Worm (Caenorhabditis elegans) whole organism, L2 larva: ENCODE measurements around the gene ZC196.8.

Experiments used
- F13H6.1 ChIP-seq: sonication (generic microtip); optimal IDR thresholded peaks from 2 replicates; lab custom pipeline; 2016; ENCODE audit warnings: missing genetic modification characterization, missing compliant biosample characterization
- Y55F3AM.14 ChIP-seq: fragments of 200-800 bp; sonication (Bioruptor generic); optimal IDR thresholded peaks from 2 replicates; lab custom pipeline; 2018; ENCODE audit warnings: mild to moderate bottlenecking, missing genetic modification characterization, missing compliant biosample characterization
- ZK546.5 ChIP-seq: sonication (generic microtip); optimal IDR thresholded peaks from 2 replicates; lab custom pipeline; 2017; ENCODE audit warnings: missing biosample characterization, missing genetic modification characterization
- alr-1 ChIP-seq: fragments of 150-350 bp; optimal IDR thresholded peaks from 2 replicates; lab custom pipeline; 2014; ENCODE audit warnings: missing biosample characterization, missing genetic modification characterization
- aly-2 ChIP-seq: fragments of 150-350 bp; optimal IDR thresholded peaks from 2 replicates; lab custom pipeline; 2014; ENCODE audit warnings: missing biosample characterization, missing genetic modification characterization
- ama-1 ChIP-seq: fragments of 150-350 bp; optimal IDR thresholded peaks from 2 replicates; lab custom pipeline; 2018; ENCODE audit warnings: inconsistent platforms
- blmp-1 ChIP-seq: sonication (generic microtip); optimal IDR thresholded peaks from 2 replicates; lab custom pipeline; 2017; ENCODE audit warnings: missing genetic modification characterization, mild to moderate bottlenecking, missing compliant biosample characterization, antibody characterized with exemption, moderate library complexity; ENCODE audit not compliant: insufficient read depth
- ceh-82 ChIP-seq: fragments of 150-350 bp; optimal IDR thresholded peaks from 2 replicates; lab custom pipeline; 2014; ENCODE audit warnings: missing biosample characterization, missing genetic modification characterization
- dmd-4 ChIP-seq: sonication (generic microtip); optimal IDR thresholded peaks from 2 replicates; lab custom pipeline; 2017; ENCODE audit warnings: missing biosample characterization, missing genetic modification characterization
- egl-27 ChIP-seq: sonication (generic microtip); optimal IDR thresholded peaks from 3 replicates; lab custom pipeline; 2017; ENCODE audit warnings: missing biosample characterization, missing genetic modification reagents, missing genetic modification characterization
- elt-1 ChIP-seq: fragments of 150-350 bp; optimal IDR thresholded peaks from 2 replicates; lab custom pipeline; 2014; ENCODE audit warnings: missing biosample characterization, missing genetic modification characterization
- elt-3 ChIP-seq: sonication (generic microtip); optimal IDR thresholded peaks from 2 replicates; lab custom pipeline; 2017; ENCODE audit warnings: missing biosample characterization, missing genetic modification characterization
- gmeb-1 ChIP-seq: fragments of 150-350 bp; optimal IDR thresholded peaks from 2 replicates; lab custom pipeline; 2014; ENCODE audit warnings: missing biosample characterization, missing genetic modification characterization
- lin-11 ChIP-seq: fragments of 150-350 bp; sonication (generic microtip); optimal IDR thresholded peaks from 2 replicates; lab custom pipeline; 2014; ENCODE audit warnings: missing biosample characterization, missing genetic modification characterization, inconsistent platforms, mixed read lengths
- lin-13 ChIP-seq: fragments of 150-350 bp; optimal IDR thresholded peaks from 2 replicates; lab custom pipeline; 2014; ENCODE audit warnings: missing biosample characterization, missing genetic modification reagents, missing genetic modification characterization
- lin-39 ChIP-seq: fragments of 150-350 bp; optimal IDR thresholded peaks from 2 replicates; lab custom pipeline; 2014; ENCODE audit warnings: missing biosample characterization, missing genetic modification reagents, missing genetic modification characterization
- mab-5 ChIP-seq: fragments of 150-350 bp; optimal IDR thresholded peaks from 2 replicates; lab custom pipeline; 2014; ENCODE audit warnings: missing biosample characterization, missing genetic modification characterization
- mbf-1 ChIP-seq: sonication (generic microtip); optimal IDR thresholded peaks from 2 replicates; lab custom pipeline; 2017; ENCODE audit warnings: missing biosample characterization, missing genetic modification characterization
- mdl-1 ChIP-seq, 2 experiments: fragments of 150-350 bp in 1 of 2; sonication (generic microtip) in 1 of 2; optimal IDR thresholded peaks; 2 replicates each; lab custom pipeline; 2017; ENCODE audit warnings: missing biosample characterization in 2 of 2, missing genetic modification characterization in 2 of 2
- nhr-10 ChIP-seq: sonication (generic microtip); optimal IDR thresholded peaks from 2 replicates; lab custom pipeline; 2017; ENCODE audit warnings: missing biosample characterization, missing genetic modification characterization
- nhr-11 ChIP-seq: fragments of 150-350 bp; optimal IDR thresholded peaks from 2 replicates; lab custom pipeline; 2014; ENCODE audit warnings: missing biosample characterization, missing genetic modification characterization
- nhr-12 ChIP-seq: fragments of 150-350 bp; optimal IDR thresholded peaks from 2 replicates; lab custom pipeline; 2014; ENCODE audit warnings: missing biosample characterization, missing genetic modification characterization
- nhr-129 ChIP-seq: fragments of 150-350 bp; optimal IDR thresholded peaks from 2 replicates; lab custom pipeline; 2014; ENCODE audit warnings: missing biosample characterization, missing genetic modification characterization
- nhr-23 ChIP-seq: fragments of 150-350 bp; optimal IDR thresholded peaks from 2 replicates; lab custom pipeline; 2014; ENCODE audit warnings: missing biosample characterization, missing genetic modification reagents, missing genetic modification characterization
- nhr-237 ChIP-seq: fragments of 150-350 bp; optimal IDR thresholded peaks from 2 replicates; lab custom pipeline; 2014; ENCODE audit warnings: missing biosample characterization, missing genetic modification characterization
- nhr-25 ChIP-seq: fragments of 150-350 bp; sonication (generic microtip); optimal IDR thresholded peaks from 3 replicates; lab custom pipeline; 2014; ENCODE audit warnings: missing biosample characterization, missing genetic modification characterization
- nhr-6 ChIP-seq: fragments of 150-350 bp; optimal IDR thresholded peaks from 2 replicates; lab custom pipeline; 2014; ENCODE audit warnings: missing biosample characterization, missing genetic modification characterization
- sem-4 ChIP-seq: fragments of 150-350 bp; optimal IDR thresholded peaks from 2 replicates; lab custom pipeline; 2014; ENCODE audit warnings: missing biosample characterization, missing genetic modification reagents, missing genetic modification characterization
- skn-1 ChIP-seq: sonication (generic microtip); optimal IDR thresholded peaks from 2 replicates; lab custom pipeline; 2017; ENCODE audit warnings: missing biosample characterization, missing genetic modification characterization
- sma-3 ChIP-seq: sonication (generic microtip); optimal IDR thresholded peaks from 2 replicates; lab custom pipeline; 2016; ENCODE audit warnings: missing genetic modification reagents, missing genetic modification characterization, missing compliant biosample characterization
- snpc-4 ChIP-seq: fragments of 150-350 bp; optimal IDR thresholded peaks from 2 replicates; lab custom pipeline; 2014; ENCODE audit warnings: missing biosample characterization, missing genetic modification characterization
- unc-39 ChIP-seq: fragments of 150-350 bp; optimal IDR thresholded peaks from 2 replicates; lab custom pipeline; 2014; ENCODE audit warnings: missing biosample characterization, missing genetic modification characterization
- unc-55 ChIP-seq: fragments of 150-350 bp; sonication (generic microtip); optimal IDR thresholded peaks from 3 replicates; lab custom pipeline; 2014; ENCODE audit warnings: missing biosample characterization, missing genetic modification reagents, missing genetic modification characterization
- unc-62 ChIP-seq: fragments of 150-350 bp; optimal IDR thresholded peaks from 2 replicates; lab custom pipeline; 2014; ENCODE audit warnings: missing biosample characterization, missing genetic modification reagents, missing genetic modification characterization
- zag-1 ChIP-seq: fragments of 150-350 bp; optimal IDR thresholded peaks from 2 replicates; lab custom pipeline; 2014; ENCODE audit warnings: missing biosample characterization, missing genetic modification characterization
- ztf-1 ChIP-seq: fragments of 200-800 bp; sonication (Bioruptor generic); conservative IDR thresholded peaks from 2 replicates; pipeline ENCODE4 v1.3.6; 2022; ENCODE audit warnings: missing genetic modification characterization, missing compliant biosample characterization
- ztf-11 ChIP-seq: sonication (generic microtip); optimal IDR thresholded peaks from 2 replicates; lab custom pipeline; 2017; ENCODE audit warnings: missing biosample characterization, missing genetic modification characterization
- ztf-4 ChIP-seq: fragments of 150-350 bp; optimal IDR thresholded peaks from 2 replicates; lab custom pipeline; 2014; ENCODE audit warnings: missing biosample characterization, missing genetic modification characterization

Gene ZC196.8

DNA sequence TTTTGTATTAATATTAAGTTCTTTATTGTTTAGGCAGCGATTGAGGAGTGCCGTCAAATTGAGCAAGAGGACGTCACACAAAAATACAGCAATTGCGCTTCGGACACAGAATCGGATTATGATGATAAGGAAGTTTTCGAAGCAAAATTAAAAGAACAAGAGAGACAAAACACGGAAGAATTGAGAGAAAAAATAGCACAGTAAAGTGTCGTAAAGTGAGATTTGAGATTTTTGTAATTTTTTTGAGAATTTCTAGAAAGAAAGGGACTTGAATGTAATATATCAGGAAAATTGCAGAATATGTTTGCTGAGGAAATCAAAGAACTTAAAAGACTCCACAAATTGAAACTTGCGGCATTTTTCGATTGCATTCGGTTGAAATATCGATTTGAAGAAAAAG, 32.6 kb upstream of the ZC196.8 start, which contains the start of gene B0507.4:
TSS of gene B0507.4 (plus strand) at position 301 of the 400 bp plus-strand sequence.
- TF ChIP-seq elt-1, result no peak
- TF ChIP-seq nhr-10 (tag; lab: Kevin White, UChicago), result no peak
- no peak for TF ChIP-seq ztf-4 (tag; lab: Kevin White, UChicago)
- TF ChIP-seq lin-39 (tag; lab: Kevin White, UChicago), result no peak
- no peak for TF ChIP-seq nhr-6 (tag; lab: Kevin White, UChicago)
- TF ChIP-seq nhr-23 (tag; lab: Kevin White, UChicago), result no peak
- no peak for TF ChIP-seq nhr-237 (tag; lab: Kevin White, UChicago)
- no peak for TF ChIP-seq ama-1
- no peak for TF ChIP-seq sma-3 (GFP tag; lab: Kevin White, UChicago)
- no peak for TF ChIP-seq ceh-82 (tag; lab: Kevin White, UChicago)
- TF ChIP-seq unc-39 (tag; lab: Kevin White, UChicago), result no peak
- TF ChIP-seq lin-13 (GFP tag; lab: Kevin White, UChicago), result no peak
- no peak for TF ChIP-seq snpc-4 (tag; lab: Kevin White, UChicago)
- TF ChIP-seq aly-2 (tag; lab: Kevin White, UChicago), result no peak
- TF ChIP-seq lin-11, result no peak
- TF ChIP-seq gmeb-1 (tag; lab: Kevin White, UChicago), result no peak
- TF ChIP-seq mab-5 (tag; lab: Kevin White, UChicago), result no peak
- no peak for TF ChIP-seq nhr-12
- TF ChIP-seq sem-4 (tag; lab: Kevin White, UChicago), result no peak

DNA sequence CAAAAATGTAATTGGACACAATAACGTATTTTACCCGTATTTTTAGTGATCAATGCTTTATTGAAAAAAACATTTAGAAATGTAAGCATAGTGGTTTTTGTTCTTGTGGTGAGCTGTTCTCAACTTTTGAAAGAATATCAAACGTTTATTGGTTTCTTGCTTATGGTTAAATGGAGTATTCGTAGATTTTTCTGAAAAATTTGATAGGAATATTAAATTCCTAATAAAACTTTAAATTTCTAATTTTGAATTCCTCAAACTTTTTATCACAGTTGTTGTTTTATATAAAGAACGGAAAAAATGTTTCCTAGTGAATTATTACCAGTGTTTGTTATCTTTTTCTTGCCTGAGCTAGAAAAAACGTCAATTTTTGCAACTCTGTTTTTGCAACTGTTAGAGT, 31.3 kb upstream of the ZC196.8 start, which contains the start of gene B0507.5:
TSS of gene B0507.5 (plus strand) at position 301 of the 400 bp plus-strand sequence.
- TF ChIP-seq elt-1 (no peak), elt-3 (tag; lab: Kevin White, UChicago) (no peak), ZK546.5 (tag; lab: Kevin White, UChicago) (no peak), skn-1 (tag; lab: Kevin White, UChicago) (no peak), unc-39 (tag; lab: Kevin White, UChicago) (no peak), ztf-1 (GFP tag; lab: Robert Waterston, UW) (no peak), lin-39 (tag; lab: Kevin White, UChicago) (no peak), nhr-237 (tag; lab: Kevin White, UChicago) (no peak)
- TF ChIP-seq, all 48 proteins: peak for 0

DNA sequence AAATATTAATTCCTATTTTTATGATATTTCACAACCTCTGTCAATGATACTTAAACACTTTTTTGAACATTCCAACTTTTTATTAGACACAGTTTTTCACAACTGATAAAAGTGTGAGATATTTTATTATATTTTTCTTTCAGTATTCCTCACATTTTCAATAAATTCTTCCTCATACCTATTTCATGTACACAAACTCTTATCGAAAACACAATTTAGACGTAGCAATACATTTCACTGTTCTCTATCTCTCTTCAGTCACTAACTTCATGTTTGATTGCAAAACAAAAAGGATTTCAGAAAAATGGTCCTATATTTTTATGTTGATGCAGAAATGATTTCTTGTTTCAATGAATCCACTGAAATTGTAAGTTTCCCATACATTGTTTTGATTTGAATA, 23.8 kb upstream of the ZC196.8 start, which contains the start of gene B0507.6:
TSS of gene B0507.6 (plus strand) at position 301 of the 400 bp plus-strand sequence.
- TF ChIP-seq zag-1 (tag; lab: Kevin White, UChicago), result no peak

ce11 chrV:8739136-8739535, 17.1 kb upstream of the ZC196.8 start, which contains the start of gene ZC196.2:
Gene ZC196.2 (plus strand): TSS chrV:8739436.
- no peak for TF ChIP-seq mbf-1 (tag; lab: Kevin White, UChicago)
- no peak for TF ChIP-seq lin-39 (tag; lab: Kevin White, UChicago)
- TF ChIP-seq ztf-11, result no peak
- TF ChIP-seq unc-55, result no peak
- no peak for TF ChIP-seq nhr-23 (tag; lab: Kevin White, UChicago)
- no peak for TF ChIP-seq Y55F3AM.14 (GFP tag; lab: Kevin White, UChicago)
- TF ChIP-seq nhr-25 (tag; lab: Kevin White, UChicago), result no peak
- no peak for TF ChIP-seq nhr-12
- TF ChIP-seq gmeb-1 (tag; lab: Kevin White, UChicago), result no peak
- TF ChIP-seq lin-13 (GFP tag; lab: Kevin White, UChicago), result no peak
- no peak for TF ChIP-seq nhr-237 (tag; lab: Kevin White, UChicago)
- no peak for TF ChIP-seq nhr-10 (tag; lab: Kevin White, UChicago)
- TF ChIP-seq ZK546.5 (tag; lab: Kevin White, UChicago), result no peak
- TF ChIP-seq F13H6.1 (tag; lab: Kevin White, UChicago), result no peak
- TF ChIP-seq alr-1 (tag; lab: Kevin White, UChicago), result no peak
- TF ChIP-seq blmp-1 (tag; lab: Kevin White, UChicago), result no peak
- TF ChIP-seq nhr-6 (tag; lab: Kevin White, UChicago), result no peak
- TF ChIP-seq mdl-1 (tag; optimal IDR thresholded peaks at IDR 0.05; lab: Kevin White, UChicago), result no peak
- TF ChIP-seq aly-2 (tag; lab: Kevin White, UChicago), result no peak
- TF ChIP-seq sma-3 (GFP tag; lab: Kevin White, UChicago), result no peak
- TF ChIP-seq, all 48 proteins: peak for 0

- TF ChIP-seq snpc-4 (tag; lab: Kevin White, UChicago) (no peak), lin-13 (GFP tag; lab: Kevin White, UChicago) (no peak), nhr-129 (tag; lab: Kevin White, UChicago) (no peak), F13H6.1 (tag; lab: Kevin White, UChicago) (no peak), ama-1 (no peak), unc-62 (GFP tag; lab: Kevin White, UChicago) (no peak), sma-3 (GFP tag; lab: Kevin White, UChicago) (no peak), egl-27 (tag; lab: Kevin White, UChicago) (no peak), dmd-4 (tag; lab: Kevin White, UChicago) (no peak), ZK546.5 (tag; lab: Kevin White, UChicago) (no peak), elt-3 (tag; lab: Kevin White, UChicago) (no peak), elt-1 (no peak), ceh-82 (tag; lab: Kevin White, UChicago) (no peak), nhr-11 (tag; lab: Kevin White, UChicago) (no peak), blmp-1 (tag; lab: Kevin White, UChicago) (no peak), aly-2 (tag; lab: Kevin White, UChicago) (no peak)
- TF ChIP-seq, all 48 proteins: peak for 0
Measured at ce11 chrV:8736369-8736768, 14.3 kb upstream of the ZC196.8 start, which contains the start of gene ZC196.3. Gene ZC196.3 (plus strand): TSS chrV:8736669.
